Fruit fly (Drosophila melanogaster): Measurements from ENCODE around the gene Paf-AHalpha.

Paf-AHalpha gene

dm6 chrX:15807915-15808314 is 22.5 kb upstream of the Paf-AHalpha start:
- TF ChIP-seq sage (GFP tag; optimal IDR thresholded peaks at IDR 0.05): no peak
- no peak for TF ChIP-seq dl (GFP tag; optimal IDR thresholded peaks at IDR 0.05; ENCODE audit: insufficient read depth in 1 of 2, partially characterized antibody in 2 of 2)
- TF ChIP-seq CrebA (GFP tag; optimal IDR thresholded peaks at IDR 0.05; ENCODE audit: borderline replicate concordance): no peak
- TF ChIP-seq pan (optimal IDR thresholded peaks at IDR 0.05): no peak
- no peak for TF ChIP-seq psq (GFP tag; optimal IDR thresholded peaks at IDR 0.05)
- no peak for TF ChIP-seq br (GFP tag; optimal IDR thresholded peaks at IDR 0.05)
- TF ChIP-seq Mio (GFP tag; optimal IDR thresholded peaks at IDR 0.05): no peak
- TF ChIP-seq jim (GFP tag; optimal IDR thresholded peaks at IDR 0.05): no peak
- no peak for TF ChIP-seq Rel (GFP tag; optimal IDR thresholded peaks at IDR 0.05)
- no peak for TF ChIP-seq Rel (tag; optimal IDR thresholded peaks at IDR 0.05)

- TF ChIP-seq Jra (GFP tag; optimal IDR thresholded peaks at IDR 0.05): no peak
- TF ChIP-seq Hnf4 (GFP tag; optimal IDR thresholded peaks at IDR 0.05): no peak
- no peak for TF ChIP-seq usp (GFP tag; optimal IDR thresholded peaks at IDR 0.05)
- no peak for TF ChIP-seq brk (GFP tag; optimal IDR thresholded peaks at IDR 0.05)
These were observed 20.1 kb upstream of the Paf-AHalpha start for dm6 chrX:15805523-15805922.

- TF ChIP-seq N (GFP tag; optimal IDR thresholded peaks at IDR 0.05) (no peak), Myc (optimal IDR thresholded peaks at IDR 0.05) (no peak), foxo (GFP tag; optimal IDR thresholded peaks at IDR 0.05) (no peak), dsf (GFP tag; optimal IDR thresholded peaks at IDR 0.05; ENCODE audit: borderline replicate concordance) (no peak)
These were observed 19.4 kb upstream of the Paf-AHalpha start for dm6 chrX:15804790-15805189.

dm6 chrX:15803764-15804563 is 18.6 kb upstream of the Paf-AHalpha start, which contains the start of the genes PGRP-LE and sd:
Gene PGRP-LE (minus strand): TSS chrX:15803880.
Gene sd (plus strand): TSS chrX:15804370.
- TF ChIP-seq Dif (GFP tag; optimal IDR thresholded peaks at IDR 0.05; ENCODE audit: partially characterized antibody) (peak; percentile 47), dl (GFP tag; optimal IDR thresholded peaks at IDR 0.05; ENCODE audit: insufficient read depth in 1 of 2, partially characterized antibody in 2 of 2) (peak in 1 of 2 experiments; percentile 24), sage (GFP tag; optimal IDR thresholded peaks at IDR 0.05) (peak; percentile 51), brk (GFP tag; optimal IDR thresholded peaks at IDR 0.05) (peak; percentile 58), Myc (optimal IDR thresholded peaks at IDR 0.05) (no peak), usp (GFP tag; optimal IDR thresholded peaks at IDR 0.05) (no peak), Rel (GFP tag; optimal IDR thresholded peaks at IDR 0.05) (peak; percentile 33), Rel (tag; optimal IDR thresholded peaks at IDR 0.05) (no peak), woc (GFP tag; optimal IDR thresholded peaks at IDR 0.05) (peak; percentile 4), fru (GFP tag; optimal IDR thresholded peaks at IDR 0.05) (peak; percentile 40), dsf (GFP tag; optimal IDR thresholded peaks at IDR 0.05; ENCODE audit: borderline replicate concordance) (no peak)

dm6 chrX:15802880-15803650 is 17.7 kb upstream of the Paf-AHalpha start:
- TF ChIP-seq tai (GFP tag; optimal IDR thresholded peaks at IDR 0.05): no peak
- no peak for TF ChIP-seq usp (GFP tag; optimal IDR thresholded peaks at IDR 0.05)
- no peak for TF ChIP-seq Vsx2 (GFP tag; optimal IDR thresholded peaks at IDR 0.05; ENCODE audit: partially characterized antibody)
- TF ChIP-seq brk (GFP tag; optimal IDR thresholded peaks at IDR 0.05): no peak
- TF ChIP-seq sage (GFP tag; optimal IDR thresholded peaks at IDR 0.05): no peak
- no peak for TF ChIP-seq GATAd (GFP tag; optimal IDR thresholded peaks at IDR 0.05)
- TF ChIP-seq Hr78 (GFP tag; optimal IDR thresholded peaks at IDR 0.05): no peak
- no peak for TF ChIP-seq Myc (optimal IDR thresholded peaks at IDR 0.05)
- no peak for TF ChIP-seq pan (optimal IDR thresholded peaks at IDR 0.05)
- TF ChIP-seq N (GFP tag; optimal IDR thresholded peaks at IDR 0.05): no peak
- TF ChIP-seq fru (GFP tag; optimal IDR thresholded peaks at IDR 0.05): no peak
- peak; percentile 37 for TF ChIP-seq HLH106 (tag; optimal IDR thresholded peaks at IDR 0.05)
- no peak for TF ChIP-seq CrebA (GFP tag; optimal IDR thresholded peaks at IDR 0.05; ENCODE audit: borderline replicate concordance)
- TF ChIP-seq h (GFP tag; optimal IDR thresholded peaks at IDR 0.05): no peak
- TF ChIP-seq Abd-B (GFP tag; optimal IDR thresholded peaks at IDR 0.05): no peak
- no peak for TF ChIP-seq Dif (GFP tag; optimal IDR thresholded peaks at IDR 0.05; ENCODE audit: partially characterized antibody)
- no peak for TF ChIP-seq jim (GFP tag; optimal IDR thresholded peaks at IDR 0.05)
- TF ChIP-seq ey (GFP tag; optimal IDR thresholded peaks at IDR 0.05): no peak
- TF ChIP-seq Jra (GFP tag; optimal IDR thresholded peaks at IDR 0.05): peak; percentile 11
- no peak for TF ChIP-seq OdsH (GFP tag; optimal IDR thresholded peaks at IDR 0.05)
- TF ChIP-seq foxo (GFP tag; optimal IDR thresholded peaks at IDR 0.05): peak in 1 of 2 experiments; percentile 35
- no peak for TF ChIP-seq dsf (GFP tag; optimal IDR thresholded peaks at IDR 0.05; ENCODE audit: borderline replicate concordance)
- TF ChIP-seq dl (GFP tag; optimal IDR thresholded peaks at IDR 0.05; ENCODE audit: insufficient read depth in 1 of 2, partially characterized antibody in 2 of 2): no peak
- no peak for TF ChIP-seq Rel (GFP tag; optimal IDR thresholded peaks at IDR 0.05)
- TF ChIP-seq Rel (tag; optimal IDR thresholded peaks at IDR 0.05): peak; percentile 89
- peak; percentile 48 for TF ChIP-seq Sp1 (GFP tag; optimal IDR thresholded peaks at IDR 0.05)
- TF ChIP-seq psq (GFP tag; optimal IDR thresholded peaks at IDR 0.05): peak; percentile 10
- no peak for TF ChIP-seq Mio (GFP tag; optimal IDR thresholded peaks at IDR 0.05)
- TF ChIP-seq lola (GFP tag; optimal IDR thresholded peaks at IDR 0.05): no peak
- TF ChIP-seq br (GFP tag; optimal IDR thresholded peaks at IDR 0.05): no peak
- no peak for TF ChIP-seq CG9705 (GFP tag; optimal IDR thresholded peaks at IDR 0.05)
- TF ChIP-seq Hr83 (GFP tag; optimal IDR thresholded peaks at IDR 0.05; ENCODE audit: poor library complexity, severe bottlenecking): no peak
- no peak for TF ChIP-seq Hnf4 (GFP tag; optimal IDR thresholded peaks at IDR 0.05)
- peak; percentile 59 for TF ChIP-seq woc (GFP tag; optimal IDR thresholded peaks at IDR 0.05)
